4 worm cellular contexts compared by ENCODE assay signal in the genomic region with DNA sequence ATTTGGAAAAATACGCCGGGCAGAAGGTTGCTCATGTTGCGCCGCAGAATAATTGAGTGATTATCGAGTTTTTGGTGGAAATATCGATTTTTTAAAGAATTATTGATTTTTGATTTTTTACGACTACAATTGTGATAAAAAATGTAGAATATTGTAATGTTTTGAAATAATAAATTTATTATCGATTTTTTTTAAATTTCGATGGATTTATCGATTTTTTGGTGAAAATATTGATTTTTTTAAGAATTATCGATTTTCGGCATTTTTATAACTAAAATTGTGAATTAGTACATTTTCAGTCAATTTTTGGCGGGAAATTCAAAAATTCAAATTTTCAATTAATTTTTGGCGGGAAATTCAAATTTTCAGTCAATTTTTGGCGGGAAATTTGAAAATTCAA.
TF ChIP-seq lines count a peak whose summit lies in the region.

No protein-coding gene starts in this region.

TF ChIP-seq in whole organism, L3 larva, 47 proteins besides CTCF, POLR2A, EP300 and RAD21:
- TF ChIP-seq ceh-28 (tag; optimal IDR thresholded peaks at IDR 0.05; lab: Kevin White, UChicago) (peak; percentile 94), nhr-12 (tag; optimal IDR thresholded peaks at IDR 0.05; lab: Kevin White, UChicago) (no peak)

TF ChIP-seq in whole organism, L4 larva, 104 proteins besides CTCF, POLR2A, EP300 and RAD21:
- no peak for TF ChIP-seq mep-1 (tag; optimal IDR thresholded peaks at IDR 0.05; lab: Kevin White, UChicago)
- TF ChIP-seq attf-4 (tag; optimal IDR thresholded peaks at IDR 0.05; lab: Kevin White, UChicago): no peak
- peak; percentile 91 for TF ChIP-seq ceh-28 (tag; optimal IDR thresholded peaks at IDR 0.05; lab: Kevin White, UChicago)
- TF ChIP-seq nhr-25 (tag; optimal IDR thresholded peaks at IDR 0.05; lab: Kevin White, UChicago; ENCODE audit: borderline replicate concordance, insufficient read depth): no peak
- no peak for TF ChIP-seq dpl-1 (GFP tag; optimal IDR thresholded peaks at IDR 0.05; lab: Kevin White, UChicago)
- no peak for TF ChIP-seq mdt-29 (GFP tag; IDR thresholded peaks at IDR 0.05; lab: Robert Waterston, UW)
- TF ChIP-seq hif-1 (tag; optimal IDR thresholded peaks at IDR 0.05; lab: Kevin White, UChicago): no peak
- TF ChIP-seq dmd-6 (GFP tag; IDR thresholded peaks at IDR 0.05; lab: Robert Waterston, UW): no peak

TF ChIP-seq in whole organism, midembryonic, 9 proteins besides CTCF, POLR2A, EP300 and RAD21:
- TF ChIP-seq med-1 (GFP tag; optimal IDR thresholded peaks at IDR 0.05; lab: Kevin White, UChicago; ENCODE audit: insufficient read depth) (no peak), ztf-23 (GFP tag; IDR thresholded peaks at IDR 0.05; lab: Robert Waterston, UW) (no peak), flt-1 (GFP tag; IDR thresholded peaks at IDR 0.05; lab: Robert Waterston, UW) (no peak), cog-1 (tag; optimal IDR thresholded peaks at IDR 0.05; lab: Kevin White, UChicago) (no peak), T22C8.4 (GFP tag; IDR thresholded peaks at IDR 0.05; lab: Robert Waterston, UW) (peak; percentile 93), tab-1 (GFP tag; IDR thresholded peaks at IDR 0.05; lab: Robert Waterston, UW) (no peak)
TF ChIP-seq in whole organism, midembryonic: peak in this region for 1.

TF ChIP-seq in whole organism, mixed stage, embryonic, 35 proteins besides CTCF, POLR2A, EP300 and RAD21:
- TF ChIP-seq mls-2 (tag; optimal IDR thresholded peaks at IDR 0.05; lab: Kevin White, UChicago): peak; percentile 22
- TF ChIP-seq zip-8 (tag; optimal IDR thresholded peaks at IDR 0.05; lab: Kevin White, UChicago): no peak
